Fruit fly (Drosophila melanogaster) whole organism, prepupa: ENCODE data around the gene hh.
A peak's percentile ranks its signal among the peaks of the same experiment; 100 is the strongest.

Experiments
- CG10631 ChIP-seq: fragments of 200-800 bp; sonication (Bioruptor generic); optimal IDR thresholded peaks from 2 replicates; lab custom pipeline; 2016; ENCODE audit warnings: missing biosample characterization, missing genetic modification characterization
- CG10669 ChIP-seq: fragments of 200-800 bp; sonication (Bioruptor generic); optimal IDR thresholded peaks from 3 replicates; lab custom pipeline; 2018; ENCODE audit warnings: missing biosample characterization, mild to moderate bottlenecking, missing genetic modification characterization, moderate library complexity
- CG11762 ChIP-seq: fragments of 200-800 bp; sonication (Bioruptor generic); optimal IDR thresholded peaks from 3 replicates; lab custom pipeline; 2016; ENCODE audit warnings: missing biosample characterization, missing genetic modification characterization; ENCODE audit not compliant: insufficient read depth
- CG1621 ChIP-seq: fragments of 200-800 bp; sonication (Bioruptor generic); optimal IDR thresholded peaks from 3 replicates; lab custom pipeline; 2018; ENCODE audit warnings: missing biosample characterization, mild to moderate bottlenecking, missing genetic modification characterization
- CG16779 ChIP-seq: fragments of 200-800 bp; sonication (Bioruptor generic); optimal IDR thresholded peaks from 3 replicates; lab custom pipeline; 2017; ENCODE audit warnings: missing biosample characterization, mild to moderate bottlenecking, missing genetic modification characterization
- CG3032 ChIP-seq: fragments of 200-800 bp; optimal IDR thresholded peaks from 2 replicates; lab custom pipeline; 2019; ENCODE audit warnings: missing biosample characterization, mild to moderate bottlenecking, missing genetic modification characterization, moderate library complexity
- CG32006 ChIP-seq: fragments of 200-800 bp; sonication (Bioruptor generic); optimal IDR thresholded peaks from 3 replicates; lab custom pipeline; 2017; ENCODE audit warnings: missing biosample characterization, mild to moderate bottlenecking, missing genetic modification characterization
- CG4318 ChIP-seq: fragments of 200-800 bp; sonication (Bioruptor generic); optimal IDR thresholded peaks from 3 replicates; lab custom pipeline; 2017; ENCODE audit warnings: missing biosample characterization, mild to moderate bottlenecking, missing genetic modification characterization
- CG6163 ChIP-seq: fragments of 200-800 bp; sonication (Bioruptor generic); IDR thresholded peaks from 3 replicates; pipeline ENCODE4 v1.3.6; 2022; ENCODE audit warnings: missing biosample characterization, missing genetic modification characterization
- CG6854 ChIP-seq: fragments of 200-800 bp; sonication (Bioruptor generic); optimal IDR thresholded peaks from 2 replicates; lab custom pipeline; 2017; ENCODE audit warnings: missing biosample characterization, mild to moderate bottlenecking, missing genetic modification characterization
- CG7368 ChIP-seq: fragments of 200-800 bp; sonication (Bioruptor generic); optimal IDR thresholded peaks from 3 replicates; lab custom pipeline; 2016; ENCODE audit warnings: missing biosample characterization, missing genetic modification characterization
- CG8119 ChIP-seq: fragments of 200-800 bp; sonication (Bioruptor generic); IDR thresholded peaks from 3 replicates; pipeline ENCODE4 v1.3.6; 2022; ENCODE audit warnings: missing biosample characterization, missing genetic modification characterization
- CG8632 ChIP-seq: fragments of 200-800 bp; sonication (Bioruptor generic); optimal IDR thresholded peaks from 3 replicates; lab custom pipeline; 2016; ENCODE audit warnings: missing biosample characterization, missing genetic modification characterization
- CG9139 ChIP-seq: fragments of 200-800 bp; sonication (Bioruptor generic); optimal IDR thresholded peaks from 3 replicates; lab custom pipeline; 2017; ENCODE audit warnings: missing biosample characterization, mild to moderate bottlenecking, missing genetic modification characterization
- Eip78C ChIP-seq: fragments of 200-800 bp; sonication (Bioruptor generic); peaks from one replicate; lab custom pipeline; 2016; ENCODE audit warnings: missing biosample characterization, missing genetic modification characterization
- Eip93F ChIP-seq: fragments of 200-800 bp; sonication (Bioruptor generic); optimal IDR thresholded peaks from 2 replicates; lab custom pipeline; 2016; ENCODE audit warnings: missing biosample characterization, mild to moderate bottlenecking, missing genetic modification characterization
- Ets21C ChIP-seq: fragments of 200-800 bp; sonication (Bioruptor generic); optimal IDR thresholded peaks from 3 replicates; lab custom pipeline; 2016; ENCODE audit warnings: missing biosample characterization, missing genetic modification characterization
- Gug ChIP-seq: fragments of 200-800 bp; sonication (Bioruptor generic); IDR thresholded peaks from 2 replicates; pipeline ENCODE4 v1.3.6; 2022; ENCODE audit warnings: missing biosample characterization, missing genetic modification characterization
- Hr38 ChIP-seq: sonication (Bioruptor generic); optimal IDR thresholded peaks from 2 replicates; lab custom pipeline; 2016; ENCODE audit warnings: missing biosample characterization, missing genetic modification characterization
- Hr4 ChIP-seq: fragments of 200-800 bp; sonication (Bioruptor generic); optimal IDR thresholded peaks from 3 replicates; lab custom pipeline; 2016; ENCODE audit warnings: missing biosample characterization, missing genetic modification characterization
- Lpt ChIP-seq: fragments of 200-800 bp; sonication (Bioruptor generic); optimal IDR thresholded peaks from 3 replicates; lab custom pipeline; 2016; ENCODE audit warnings: missing biosample characterization, missing genetic modification characterization
- Met ChIP-seq: fragments of 200-800 bp; sonication (Bioruptor generic); optimal IDR thresholded peaks from 3 replicates; lab custom pipeline; 2016; ENCODE audit warnings: missing biosample characterization, missing genetic modification characterization
- Smox ChIP-seq: fragments of 200-800 bp; sonication (Bioruptor generic); optimal IDR thresholded peaks from 3 replicates; lab custom pipeline; 2016; ENCODE audit warnings: missing biosample characterization, missing genetic modification characterization
- Sox102F ChIP-seq: fragments of 200-800 bp; sonication (Bioruptor generic); optimal IDR thresholded peaks from 2 replicates; lab custom pipeline; 2016; ENCODE audit warnings: missing biosample characterization, mild to moderate bottlenecking, missing genetic modification characterization
- Sox14 ChIP-seq: fragments of 200-800 bp; sonication (Bioruptor generic); optimal IDR thresholded peaks from 3 replicates; lab custom pipeline; 2016; ENCODE audit warnings: missing biosample characterization, missing genetic modification characterization
- Sox15 ChIP-seq: fragments of 200-800 bp; sonication (Bioruptor generic); optimal IDR thresholded peaks from 3 replicates; lab custom pipeline; 2016; ENCODE audit warnings: missing biosample characterization, missing genetic modification characterization
- achi ChIP-seq: fragments of 200-800 bp; sonication (Bioruptor generic); optimal IDR thresholded peaks from 3 replicates; lab custom pipeline; 2016; ENCODE audit warnings: missing biosample characterization, missing genetic modification characterization
- cyc ChIP-seq: fragments of 200-800 bp; sonication (Bioruptor generic); optimal IDR thresholded peaks from 3 replicates; lab custom pipeline; 2016; ENCODE audit warnings: missing biosample characterization, missing genetic modification characterization
- dac ChIP-seq: fragments of 200-800 bp; sonication (Bioruptor generic); optimal IDR thresholded peaks from 2 replicates; lab custom pipeline; 2017; ENCODE audit warnings: missing biosample characterization, mild to moderate bottlenecking, missing genetic modification characterization
- dsx ChIP-seq: fragments of 200-800 bp; optimal IDR thresholded peaks from 3 replicates; lab custom pipeline; 2019; ENCODE audit warnings: missing biosample characterization, mild to moderate bottlenecking, missing genetic modification characterization, moderate library complexity; ENCODE audit not compliant: poor library complexity, severe bottlenecking
- eg ChIP-seq: fragments of 200-800 bp; sonication (Bioruptor generic); IDR thresholded peaks from 3 replicates; pipeline ENCODE4 v1.3.6; 2022; ENCODE audit warnings: missing biosample characterization, missing genetic modification characterization
- fd85E ChIP-seq: fragments of 200-800 bp; sonication (Bioruptor generic); optimal IDR thresholded peaks from 3 replicates; lab custom pipeline; 2016; ENCODE audit warnings: missing biosample characterization, missing genetic modification characterization
- lz ChIP-seq: fragments of 200-800 bp; sonication (Bioruptor generic); optimal IDR thresholded peaks from 3 replicates; lab custom pipeline; 2016; ENCODE audit warnings: missing biosample characterization, missing genetic modification characterization
- salr ChIP-seq, 2 experiments: fragments of 200-800 bp; sonication (Bioruptor generic); optimal IDR thresholded peaks; 3 replicates each; lab custom pipeline; 2016 to 2018; ENCODE audit warnings: missing biosample characterization in 2 of 2, missing genetic modification characterization in 2 of 2, mild to moderate bottlenecking in 1 of 2
- spab ChIP-seq: fragments of 200-800 bp; sonication (Bioruptor generic); optimal IDR thresholded peaks from 2 replicates; lab custom pipeline; 2017; ENCODE audit warnings: missing biosample characterization, mild to moderate bottlenecking, missing genetic modification characterization, missing genetic modification reagents
- ss ChIP-seq, 2 experiments: fragments of 200-800 bp; sonication (Bioruptor generic); optimal IDR thresholded peaks; 2 replicates in 1 of 2; 3 replicates in 1 of 2; lab custom pipeline; 2017 to 2018; ENCODE audit warnings: mild to moderate bottlenecking in 2 of 2, missing biosample characterization in 2 of 2, missing genetic modification characterization in 2 of 2, moderate library complexity in 1 of 2
- topi ChIP-seq: fragments of 200-800 bp; sonication (Bioruptor generic); optimal IDR thresholded peaks from 3 replicates; lab custom pipeline; 2016; ENCODE audit warnings: missing biosample characterization, missing genetic modification characterization

hh gene

DNA sequence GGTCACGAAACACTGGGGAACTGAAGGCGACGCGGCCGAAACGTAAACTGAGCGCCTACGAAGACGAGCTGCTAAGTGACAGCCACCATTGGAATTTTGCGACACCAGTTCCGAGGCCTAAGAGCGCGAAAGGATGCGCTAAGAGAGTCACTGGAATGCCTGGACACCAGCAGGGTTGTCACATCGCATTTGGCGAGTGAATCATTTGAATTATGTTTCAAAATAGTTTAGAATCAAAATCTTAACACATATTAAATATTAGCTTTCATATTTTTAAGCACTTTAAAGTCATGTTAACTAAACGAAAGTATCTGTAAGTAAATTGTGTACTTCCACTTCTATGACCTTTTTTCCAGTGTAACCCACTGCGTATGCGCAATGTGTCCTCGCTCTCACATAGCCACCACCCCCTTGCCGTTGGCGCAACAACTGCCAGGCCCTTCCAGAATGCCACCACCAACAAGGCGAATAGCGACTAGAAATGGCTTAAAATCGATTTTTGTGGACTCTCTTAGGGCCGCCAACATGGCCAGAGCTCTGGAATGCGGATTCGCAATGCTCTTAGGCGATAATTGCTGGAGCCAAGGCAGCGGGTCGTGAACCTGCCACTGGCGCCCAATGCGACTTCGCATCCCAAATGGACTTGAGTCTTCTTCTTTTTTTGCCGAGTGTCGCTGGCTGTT lies 28.9 kb downstream of the hh start, which contains the start of gene Cow (continued):
- no peak for TF ChIP-seq Hr38 (GFP tag; lab: Kevin White, UChicago)
- TF ChIP-seq eg, result peak; percentile 70
- TF ChIP-seq spab (GFP tag; lab: Kevin White, UChicago), result peak; percentile 31
- peak; percentile 52 for TF ChIP-seq Hr4 (GFP tag; lab: Kevin White, UChicago)
- no peak for TF ChIP-seq CG4318 (GFP tag; lab: Kevin White, UChicago)
- TF ChIP-seq Lpt, result no peak
- no peak for TF ChIP-seq CG7368 (GFP tag; lab: Kevin White, UChicago)
- peak; percentile 2 for TF ChIP-seq CG11762 (GFP tag; lab: Kevin White, UChicago)
- peak; percentile 33 for TF ChIP-seq dsx (GFP tag; lab: Kevin White, UChicago)
- TF ChIP-seq cyc (GFP tag; lab: Kevin White, UChicago), result peak; percentile 40
- TF ChIP-seq CG3032 (tag; lab: Kevin White, UChicago), result peak; percentile 46
- TF ChIP-seq, all 60 proteins: peak for 40

DNA sequence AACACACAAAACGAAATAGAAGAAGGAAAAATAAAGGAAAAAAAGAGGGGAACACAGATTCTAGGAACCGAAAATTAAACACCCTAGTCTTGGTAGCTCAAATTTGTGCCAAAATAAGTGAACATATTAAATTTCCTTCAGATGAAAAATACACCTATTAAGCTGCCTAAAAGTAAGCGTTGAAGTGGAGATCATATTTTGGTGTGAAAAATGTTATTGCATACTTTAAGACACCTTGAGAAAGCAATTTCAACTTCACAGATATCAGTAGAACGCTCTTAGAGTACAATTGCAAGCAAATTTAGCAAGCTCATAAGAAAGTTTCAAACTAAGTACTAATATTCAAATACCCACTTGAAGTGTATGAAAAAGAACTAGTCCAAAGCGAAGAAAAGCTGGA lies 31.0 kb downstream of the hh start:
- TF ChIP-seq CG7368 (GFP tag; lab: Kevin White, UChicago) (no peak), CG32006 (GFP tag; lab: Kevin White, UChicago) (peak; percentile 19)

DNA sequence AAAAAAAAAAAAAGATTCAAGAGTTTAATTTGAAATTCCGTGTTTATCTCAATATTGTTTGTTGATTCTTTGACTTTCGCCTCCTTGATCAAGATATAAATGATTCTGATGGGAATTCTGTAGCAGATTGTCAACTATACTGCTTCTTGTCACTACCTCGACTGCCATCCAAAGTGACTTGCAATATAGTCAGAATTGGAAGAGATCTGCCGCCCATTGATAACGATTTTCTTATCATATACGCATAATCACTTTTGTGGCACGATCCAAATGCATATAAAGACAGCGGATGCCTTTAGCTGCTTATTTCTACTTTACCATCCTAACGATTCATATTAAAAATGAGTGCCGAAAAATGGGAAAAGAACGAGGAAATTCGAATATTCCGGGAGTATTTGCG lies 42.5 kb downstream of the hh start, which contains the start of gene CG6738:
CG6738 (plus strand) TSS at position 301 of the 400 bp plus-strand sequence.
- TF ChIP-seq Smox (GFP tag; lab: Kevin White, UChicago), result no peak
- TF ChIP-seq CG8632 (GFP tag; lab: Kevin White, UChicago), result no peak
- TF ChIP-seq CG6163 (GFP tag; lab: Robert Waterston, UW), result no peak
- no peak for TF ChIP-seq CG32006 (GFP tag; lab: Kevin White, UChicago)
- no peak for TF ChIP-seq Met (GFP tag; lab: Kevin White, UChicago)
- no peak for TF ChIP-seq CG6854 (GFP tag; lab: Kevin White, UChicago)
- no peak for TF ChIP-seq CG1621
- no peak for TF ChIP-seq CG4318 (GFP tag; lab: Kevin White, UChicago)
- TF ChIP-seq fd85E (GFP tag; lab: Kevin White, UChicago), result no peak
- TF ChIP-seq CG10669 (GFP tag; lab: Kevin White, UChicago), result no peak
- TF ChIP-seq Sox14 (GFP tag; lab: Kevin White, UChicago), result no peak
- no peak for TF ChIP-seq achi (GFP tag; lab: Kevin White, UChicago)
- TF ChIP-seq Eip78C (GFP tag; lab: Kevin White, UChicago), result no peak
- no peak for TF ChIP-seq lz (GFP tag; lab: Kevin White, UChicago)
- TF ChIP-seq Sox102F, result no peak
- TF ChIP-seq salr (GFP tag; optimal IDR thresholded peaks at IDR 0.05; lab: Kevin White, UChicago), result no peak
- no peak for TF ChIP-seq Ets21C (GFP tag; lab: Kevin White, UChicago)
- TF ChIP-seq CG16779 (tag; lab: Kevin White, UChicago), result no peak
- no peak for TF ChIP-seq CG8119 (GFP tag; lab: Robert Waterston, UW)

DNA sequence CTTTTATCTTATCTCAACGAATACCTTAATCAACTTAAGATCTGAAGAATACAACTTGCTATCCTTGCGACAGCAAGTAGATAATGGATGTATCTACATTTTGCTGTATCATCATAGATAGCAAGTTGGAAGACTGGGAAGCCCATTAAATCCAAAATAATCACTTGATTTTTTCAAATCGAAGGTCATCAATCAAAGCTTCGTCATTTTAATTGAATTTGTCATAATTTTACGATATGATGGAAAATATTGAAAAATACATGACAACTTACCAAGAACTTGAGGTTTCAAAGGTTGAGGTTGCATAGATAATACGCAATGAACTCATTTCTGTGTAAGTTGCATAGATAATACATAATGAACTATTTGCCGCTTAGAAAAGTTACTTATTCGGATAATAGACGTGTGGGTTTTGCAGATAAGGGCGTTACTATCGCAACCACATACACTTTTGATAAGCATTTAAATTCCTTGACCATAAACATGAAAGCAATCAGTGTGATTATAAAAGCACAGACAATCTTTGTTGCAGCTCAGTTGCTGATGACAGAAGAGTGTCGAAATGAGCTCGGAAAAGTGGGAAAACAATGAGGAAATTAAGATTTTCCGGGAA lies 44.4 kb downstream of the hh start, which contains the start of gene CG6733:
CG6733 (plus strand) TSS at position 532 of the 613 bp plus-strand sequence.
- TF ChIP-seq Sox15 (GFP tag; lab: Kevin White, UChicago) (no peak), Ets21C (GFP tag; lab: Kevin White, UChicago) (no peak), topi (GFP tag; lab: Kevin White, UChicago) (no peak), dac (no peak), CG9139 (no peak), CG10631 (no peak), CG11762 (GFP tag; lab: Kevin White, UChicago) (no peak), Gug (GFP tag; lab: Robert Waterston, UW) (no peak), salr (GFP tag; optimal IDR thresholded peaks at IDR 0.05; lab: Kevin White, UChicago) (no peak), Eip93F (GFP tag; lab: Kevin White, UChicago) (no peak), Eip78C (GFP tag; lab: Kevin White, UChicago) (no peak), fd85E (GFP tag; lab: Kevin White, UChicago) (no peak), ss (GFP tag; optimal IDR thresholded peaks at IDR 0.05; lab: Kevin White, UChicago) (no peak), cyc (GFP tag; lab: Kevin White, UChicago) (no peak)
